Fruit fly (Drosophila melanogaster) whole organism, wandering third instar larva: Measurements from ENCODE around the gene Rpn12.
"Not testable (repeated sequence)": the region's sequence is repeated elsewhere in the genome, so short reads cannot be mapped to it uniquely, and the experiment has no call there.

Source experiments
- Abd-B ChIP-seq: fragments of >200 bp; optimal IDR thresholded peaks from 2 replicates; lab custom pipeline; 2017; ENCODE audit warnings: missing biosample characterization, missing genetic modification characterization
- CG32264 ChIP-seq: fragments of 200-800 bp; sonication (Bioruptor generic); optimal IDR thresholded peaks from 2 replicates; lab custom pipeline; 2016; ENCODE audit warnings: missing biosample characterization, missing genetic modification characterization
- CG9705 ChIP-seq: fragments of 200-800 bp; sonication (Bioruptor generic); optimal IDR thresholded peaks from 2 replicates; lab custom pipeline; 2018; ENCODE audit warnings: missing biosample characterization, mild to moderate bottlenecking, missing genetic modification characterization
- CrebA ChIP-seq: fragments of 200-800 bp; sonication (Bioruptor generic); optimal IDR thresholded peaks from 2 replicates; lab custom pipeline; 2016; ENCODE audit warnings: missing biosample characterization, mild to moderate bottlenecking, missing genetic modification characterization, borderline replicate concordance
- Dfd ChIP-seq: fragments of >200 bp; optimal IDR thresholded peaks from 2 replicates; lab custom pipeline; 2017; ENCODE audit warnings: missing biosample characterization, missing genetic modification characterization
- Dif ChIP-seq: fragments of 200-275, 200-300 bp; sonication (Bioruptor generic); optimal IDR thresholded peaks from 2 replicates; lab custom pipeline; 2018; ENCODE audit warnings: missing biosample characterization, missing genetic modification characterization; ENCODE audit not compliant: partially characterized antibody
- GATAd ChIP-seq: sonication (Bioruptor generic); optimal IDR thresholded peaks from 2 replicates; lab custom pipeline; 2016; ENCODE audit warnings: missing biosample characterization, missing genetic modification characterization
- HLH106 ChIP-seq: fragments of 200-800 bp; optimal IDR thresholded peaks from 3 replicates; lab custom pipeline; 2019; ENCODE audit warnings: missing biosample characterization, mild to moderate bottlenecking, missing genetic modification characterization, moderate library complexity
- Hnf4 ChIP-seq: fragments of 200-800 bp; sonication (Bioruptor generic); optimal IDR thresholded peaks from 2 replicates; lab custom pipeline; 2016; ENCODE audit warnings: missing biosample characterization, mild to moderate bottlenecking, missing genetic modification characterization
- Hr78 ChIP-seq: fragments of >200 bp; optimal IDR thresholded peaks from 2 replicates; lab custom pipeline; 2017; ENCODE audit warnings: missing biosample characterization, missing genetic modification characterization
- Hr83 ChIP-seq: fragments of 200-300 bp; sonication (Bioruptor generic); optimal IDR thresholded peaks from 2 replicates; lab custom pipeline; 2016; ENCODE audit warnings: missing biosample characterization, mild to moderate bottlenecking, missing genetic modification characterization, moderate library complexity; ENCODE audit not compliant: poor library complexity, severe bottlenecking
- Jra ChIP-seq: sonication (Bioruptor generic); optimal IDR thresholded peaks from 2 replicates; lab custom pipeline; 2016; ENCODE audit warnings: missing biosample characterization, missing genetic modification characterization
- Myc ChIP-seq: fragments of >200 bp; optimal IDR thresholded peaks from 2 replicates; lab custom pipeline; 2017
- N ChIP-seq: fragments of >200 bp; optimal IDR thresholded peaks from 2 replicates; lab custom pipeline; 2018; ENCODE audit warnings: missing biosample characterization, missing external identifiers, missing genetic modification characterization
- Rel ChIP-seq, 2 experiments: fragments of 200-800 bp; sonication (Bioruptor generic) in 1 of 2; optimal IDR thresholded peaks; 2 replicates in 1 of 2; 3 replicates in 1 of 2; lab custom pipeline; 2016 to 2019; ENCODE audit warnings: mild to moderate bottlenecking in 2 of 2, missing biosample characterization in 2 of 2, missing genetic modification characterization in 2 of 2, moderate library complexity in 1 of 2
- Sp1 ChIP-seq: fragments of 200-800 bp; sonication (Bioruptor generic); optimal IDR thresholded peaks from 3 replicates; lab custom pipeline; 2019; ENCODE audit warnings: missing biosample characterization, mild to moderate bottlenecking, missing genetic modification characterization, moderate library complexity
- Vsx2 ChIP-seq: fragments of 200-300, 225-300 bp; sonication (Bioruptor generic); optimal IDR thresholded peaks from 2 replicates; lab custom pipeline; 2018; ENCODE audit warnings: missing biosample characterization, missing genetic modification characterization; ENCODE audit not compliant: partially characterized antibody
- br ChIP-seq: fragments of 200-800 bp; sonication (Bioruptor generic); optimal IDR thresholded peaks from 2 replicates; lab custom pipeline; 2016; ENCODE audit warnings: missing biosample characterization, missing genetic modification characterization
- brk ChIP-seq: fragments of 200-800 bp; sonication (Bioruptor generic); optimal IDR thresholded peaks from 2 replicates; lab custom pipeline; 2016; ENCODE audit warnings: missing biosample characterization, mild to moderate bottlenecking, missing genetic modification characterization
- dl ChIP-seq, 2 experiments: fragments of 175-275, 200-275 bp in 1 of 2; fragments of 200-275 bp in 1 of 2; sonication (Bioruptor generic); optimal IDR thresholded peaks; lab custom pipeline; 2018; ENCODE audit warnings: mild to moderate bottlenecking in 2 of 2, missing biosample characterization in 2 of 2, missing genetic modification characterization in 2 of 2, moderate library complexity in 2 of 2; ENCODE audit not compliant: partially characterized antibody in 2 of 2, insufficient read depth in 1 of 2
- dmrt93B ChIP-seq: fragments of 200-800 bp; sonication (Bioruptor generic); optimal IDR thresholded peaks from 2 replicates; lab custom pipeline; 2018; ENCODE audit warnings: missing biosample characterization, mild to moderate bottlenecking, missing genetic modification characterization
- dsf ChIP-seq: sonication (Bioruptor generic); optimal IDR thresholded peaks from 2 replicates; lab custom pipeline; 2016; ENCODE audit warnings: missing biosample characterization, missing genetic modification characterization, borderline replicate concordance
- ey ChIP-seq: fragments of 200-800 bp; sonication (Bioruptor generic); optimal IDR thresholded peaks from 2 replicates; lab custom pipeline; 2016; ENCODE audit warnings: missing biosample characterization, missing genetic modification characterization
- foxo ChIP-seq, 2 experiments: fragments of 200-800 bp; sonication (Bioruptor generic); optimal IDR thresholded peaks; 2 replicates in 1 of 2; 3 replicates in 1 of 2; lab custom pipeline; 2016 to 2017; ENCODE audit warnings: missing biosample characterization in 2 of 2, missing genetic modification characterization in 2 of 2
- fru ChIP-seq: fragments of 200-800 bp; sonication (Bioruptor generic); optimal IDR thresholded peaks from 3 replicates; lab custom pipeline; 2016; ENCODE audit warnings: missing biosample characterization, mild to moderate bottlenecking, missing genetic modification characterization
- h ChIP-seq: fragments of 200-800 bp; sonication (Bioruptor generic); optimal IDR thresholded peaks from 3 replicates; lab custom pipeline; 2016; ENCODE audit warnings: missing biosample characterization, mild to moderate bottlenecking, missing genetic modification characterization
- jim ChIP-seq: fragments of 175-275, 200-325 bp; sonication (Bioruptor generic); optimal IDR thresholded peaks from 2 replicates; lab custom pipeline; 2016; ENCODE audit warnings: missing biosample characterization, mild to moderate bottlenecking, missing genetic modification characterization
- lola ChIP-seq: fragments of >200 bp; optimal IDR thresholded peaks from 2 replicates; lab custom pipeline; 2017; ENCODE audit warnings: missing biosample characterization, missing genetic modification characterization
- pan ChIP-seq: fragments of >200 bp; optimal IDR thresholded peaks from 2 replicates; lab custom pipeline; 2017
- sv ChIP-seq: fragments of 200-800 bp; sonication (Bioruptor generic); optimal IDR thresholded peaks from 3 replicates; lab custom pipeline; 2016; ENCODE audit warnings: missing biosample characterization, missing genetic modification characterization
- tai ChIP-seq: sonication (Bioruptor generic); optimal IDR thresholded peaks from 2 replicates; lab custom pipeline; 2016; ENCODE audit warnings: missing biosample characterization, missing genetic modification characterization
- usp ChIP-seq: fragments of >200 bp; optimal IDR thresholded peaks from 2 replicates; lab custom pipeline; 2017; ENCODE audit warnings: missing biosample characterization, missing genetic modification characterization
- woc ChIP-seq: sonication (Bioruptor generic); optimal IDR thresholded peaks from 2 replicates; lab custom pipeline; 2016; ENCODE audit warnings: missing biosample characterization, mild to moderate bottlenecking, missing genetic modification characterization

The Rpn12 gene

DNA sequence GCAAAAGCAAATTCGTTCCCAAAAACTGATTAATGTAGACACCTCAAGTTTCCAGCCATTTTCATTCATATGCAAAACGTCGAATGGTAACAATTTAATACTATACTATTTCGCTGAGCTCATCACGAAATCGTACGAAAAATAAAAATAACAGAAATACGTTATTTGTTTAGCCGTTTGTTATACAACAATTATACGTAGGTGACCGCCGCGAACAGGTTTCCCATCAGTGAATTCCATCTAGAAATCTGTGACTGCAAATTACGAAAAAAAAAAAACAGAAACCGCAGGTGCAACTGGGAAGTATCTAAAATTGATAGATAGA, 11.1 kb upstream of the Rpn12 start:
- TF ChIP-seq brk (GFP tag; lab: Kevin White, UChicago): no peak
- no peak for TF ChIP-seq woc (GFP tag; lab: Kevin White, UChicago)
- TF ChIP-seq CG32264 (GFP tag; lab: Kevin White, UChicago): no peak
- TF ChIP-seq h (GFP tag; lab: Kevin White, UChicago): no peak
- TF ChIP-seq pan (lab: Kevin White, UChicago): no peak

DNA sequence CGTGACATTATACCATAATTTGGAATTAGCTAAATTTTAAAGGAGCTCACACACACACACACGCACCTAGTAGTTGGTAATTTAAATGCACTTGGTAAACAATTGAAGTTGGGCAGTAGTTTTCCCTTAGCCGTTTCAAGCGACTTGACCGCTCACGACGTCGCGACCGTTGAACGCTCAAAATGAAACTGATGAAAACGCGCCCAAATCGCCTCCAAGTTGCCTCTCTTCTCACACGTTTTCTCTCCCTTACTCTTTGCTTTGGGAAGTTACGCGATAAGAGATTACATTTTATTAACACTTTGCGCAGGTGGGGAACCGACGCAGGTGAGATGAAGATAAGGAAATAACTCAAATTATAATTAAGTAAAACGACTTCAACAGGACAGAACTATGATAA, 10.6 kb upstream of the Rpn12 start:
- no peak for TF ChIP-seq Jra
- TF ChIP-seq CG9705 (GFP tag; lab: Kevin White, UChicago): no peak
- TF ChIP-seq h (GFP tag; lab: Kevin White, UChicago): no peak
- peak in 1 of 2 experiments; percentile 44 for TF ChIP-seq dl (GFP tag; optimal IDR thresholded peaks at IDR 0.05; lab: Kevin White, UChicago; ENCODE audit: insufficient read depth in 1 of 2, partially characterized antibody in 2 of 2)
- peak; percentile 15 for TF ChIP-seq Dif (GFP tag; lab: Kevin White, UChicago)
- no peak for TF ChIP-seq woc (GFP tag; lab: Kevin White, UChicago)
- TF ChIP-seq dmrt93B (GFP tag; lab: Kevin White, UChicago): no peak
- peak; percentile 13 for TF ChIP-seq Hnf4 (GFP tag; lab: Kevin White, UChicago)
- no peak for TF ChIP-seq CrebA

DNA sequence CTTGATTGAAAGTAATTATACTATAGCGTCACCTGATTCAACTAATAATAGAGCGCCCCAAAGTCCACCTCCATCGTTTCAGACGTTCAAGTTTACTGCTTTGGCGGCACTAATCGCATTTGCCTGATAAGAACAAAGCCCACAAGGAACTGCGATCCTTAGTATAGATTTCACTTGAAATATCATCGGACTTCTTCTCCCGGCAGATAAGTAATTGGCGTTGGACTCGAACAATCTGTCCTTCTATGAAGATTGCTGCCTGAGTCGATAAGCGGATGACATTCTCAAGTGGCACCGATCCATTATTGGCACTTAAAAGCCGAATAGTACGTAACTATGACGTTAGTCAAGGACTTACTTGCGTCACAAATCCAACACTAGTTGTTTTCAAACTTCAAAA, 9.6 kb upstream of the Rpn12 start, which contains the start of gene Mipp1:
TSS of gene Mipp1 (minus strand) at position 101 of the 400 bp plus-strand sequence.
- not testable (repeated sequence) for TF ChIP-seq Myc (lab: Kevin White, UChicago); brk (GFP tag; lab: Kevin White, UChicago); sv

DNA sequence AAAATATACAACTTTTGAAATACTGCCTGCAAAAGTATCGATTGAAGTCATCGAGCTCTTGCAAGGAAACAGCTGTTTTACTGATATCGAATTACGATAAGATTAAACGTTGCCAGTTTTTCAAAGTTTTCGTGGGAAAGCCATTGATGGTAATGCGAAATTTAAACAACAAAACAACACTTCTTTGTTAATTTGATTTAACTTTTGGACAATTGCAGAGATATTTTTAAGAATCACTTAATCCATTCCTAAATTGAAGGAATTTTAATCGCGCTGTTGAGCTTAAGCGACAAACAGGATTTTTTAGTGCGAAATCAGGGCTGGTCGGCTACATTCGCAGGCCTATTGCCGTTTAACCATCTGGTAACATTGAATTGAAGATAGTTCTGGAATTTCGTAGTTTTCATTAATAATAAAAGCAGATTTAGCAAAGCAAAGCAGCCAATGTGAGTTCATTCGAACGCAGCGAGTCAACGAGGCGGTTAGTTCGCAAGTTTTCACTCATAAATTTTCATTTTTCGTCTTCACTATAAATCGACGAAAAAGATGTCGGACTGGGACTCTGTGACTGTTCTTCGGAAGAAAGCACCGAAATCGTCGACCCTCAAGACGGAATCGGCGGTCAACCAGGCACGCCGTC, 8.4 kb upstream of the Rpn12 start, which contains the start of gene mbf1:
TSS of gene mbf1 (plus strand) at position 130 of the 640 bp plus-strand sequence.
- TF ChIP-seq HLH106 (tag; lab: Kevin White, UChicago) (peak; percentile 20), Sp1 (GFP tag; lab: Kevin White, UChicago) (peak; percentile 15), brk (GFP tag; lab: Kevin White, UChicago) (peak; percentile 37), Hnf4 (GFP tag; lab: Kevin White, UChicago) (peak; percentile 57), Hr83 (GFP tag; lab: Kevin White, UChicago) (no peak), dmrt93B (GFP tag; lab: Kevin White, UChicago) (no peak), Rel (GFP tag; optimal IDR thresholded peaks at IDR 0.05; lab: Kevin White, UChicago) (no peak), Rel (tag; optimal IDR thresholded peaks at IDR 0.05; lab: Kevin White, UChicago) (peak; percentile 33), CG32264 (GFP tag; lab: Kevin White, UChicago) (no peak), dl (GFP tag; optimal IDR thresholded peaks at IDR 0.05; lab: Kevin White, UChicago; ENCODE audit: insufficient read depth in 1 of 2, partially characterized antibody in 2 of 2) (no peak), Abd-B (GFP tag; lab: Kevin White, UChicago) (no peak), lola (no peak), fru (GFP tag; lab: Kevin White, UChicago) (peak; percentile 13), Dif (GFP tag; lab: Kevin White, UChicago) (no peak), Dfd (GFP tag; lab: Kevin White, UChicago) (no peak)

DNA sequence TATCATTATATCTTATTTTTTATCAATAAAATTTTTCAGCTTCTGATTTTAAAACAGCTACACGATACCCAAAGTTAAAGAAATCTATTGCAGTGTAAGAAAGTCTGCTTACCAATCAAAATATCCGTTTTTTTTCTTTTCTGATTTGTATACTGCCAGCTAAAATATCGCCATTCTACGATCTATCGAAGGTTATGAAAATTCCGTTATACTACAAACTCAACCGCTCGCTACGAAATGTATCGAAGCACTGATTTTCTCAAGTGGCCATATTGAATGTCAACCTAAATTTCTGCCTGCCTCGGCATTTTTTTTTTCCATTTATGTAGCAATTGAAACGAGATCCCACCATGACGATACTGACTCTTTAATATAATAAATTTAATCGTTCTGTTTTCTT, 2.8 kb upstream of the Rpn12 start, which contains the start of gene nxf2:
TSS of gene nxf2 (minus strand) at position 258 of the 400 bp plus-strand sequence.
- TF ChIP-seq HLH106 (tag; lab: Kevin White, UChicago) (peak; percentile 14), foxo (GFP tag; optimal IDR thresholded peaks at IDR 0.05; lab: Kevin White, UChicago) (no peak), Hnf4 (GFP tag; lab: Kevin White, UChicago) (peak; percentile 42)

DNA sequence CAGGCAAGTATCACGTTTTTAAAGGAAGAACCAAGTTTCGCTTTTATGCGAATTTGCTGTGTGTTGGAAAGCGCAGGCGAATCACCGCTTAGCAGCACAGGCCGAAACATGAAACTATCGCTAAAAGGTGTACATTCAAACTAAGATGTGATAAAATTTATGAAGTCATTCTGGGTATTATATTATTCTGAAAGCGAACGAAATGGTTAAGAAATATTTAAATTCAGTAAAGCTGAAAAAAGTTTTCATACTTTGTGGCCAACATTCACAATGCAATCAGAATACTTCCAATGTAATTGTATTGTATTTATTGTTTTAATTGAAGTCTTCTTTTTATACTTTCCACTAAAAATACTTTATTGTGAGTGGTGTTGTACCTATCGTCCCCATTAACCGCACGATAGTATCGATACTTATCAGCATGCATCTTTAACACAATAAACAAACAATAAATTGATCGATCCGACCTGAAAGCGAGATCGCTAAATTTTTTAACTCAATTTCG, 1.6 kb upstream of the Rpn12 start, which contains the start of gene Smn:
TSS of gene Smn (minus strand) at position 347 of the 505 bp plus-strand sequence.
- TF ChIP-seq Hnf4 (GFP tag; lab: Kevin White, UChicago) (peak; percentile 85), Hr83 (GFP tag; lab: Kevin White, UChicago) (no peak), dmrt93B (GFP tag; lab: Kevin White, UChicago) (peak; percentile 59), Vsx2 (GFP tag; lab: Kevin White, UChicago) (no peak), woc (GFP tag; lab: Kevin White, UChicago) (peak; percentile 70), jim (no peak), Jra (peak; percentile 85), dl (GFP tag; optimal IDR thresholded peaks at IDR 0.05; lab: Kevin White, UChicago; ENCODE audit: insufficient read depth in 1 of 2, partially characterized antibody in 2 of 2) (no peak), Rel (GFP tag; optimal IDR thresholded peaks at IDR 0.05; lab: Kevin White, UChicago) (no peak), Rel (tag; optimal IDR thresholded peaks at IDR 0.05; lab: Kevin White, UChicago) (peak; percentile 84), dsf (GFP tag; lab: Kevin White, UChicago) (peak; percentile 39), br (GFP tag; lab: Kevin White, UChicago) (peak; percentile 76), Hr78 (no peak), CG32264 (GFP tag; lab: Kevin White, UChicago) (peak; percentile 55), Myc (lab: Kevin White, UChicago) (peak; percentile 15), tai (GFP tag; lab: Kevin White, UChicago) (no peak), usp (GFP tag; lab: Kevin White, UChicago) (no peak), pan (lab: Kevin White, UChicago) (no peak), CG9705 (GFP tag; lab: Kevin White, UChicago) (peak; percentile 21), N (no peak), foxo (GFP tag; optimal IDR thresholded peaks at IDR 0.05; lab: Kevin White, UChicago) (peak in 1 of 2 experiments; percentile 83), ey (GFP tag; lab: Kevin White, UChicago) (peak; percentile 63), GATAd (GFP tag; lab: Kevin White, UChicago) (no peak), Sp1 (GFP tag; lab: Kevin White, UChicago) (peak; percentile 40), lola (no peak), Dfd (GFP tag; lab: Kevin White, UChicago) (no peak), sv (no peak)
